Fruit fly (Drosophila melanogaster) Kc167 (cell line): ENCODE data around the gene emb.

ENCODE experiments used
- Myc ChIP-seq: fragments of >200 bp; optimal IDR thresholded peaks from 2 replicates; lab custom pipeline; 2017; ENCODE audit warnings: missing external identifiers
- Sin3A ChIP-seq: fragments of >200 bp; optimal IDR thresholded peaks from 2 replicates; lab custom pipeline; 2018; ENCODE audit warnings: missing external identifiers
- h ChIP-seq: fragments of >200 bp; optimal IDR thresholded peaks from 3 replicates; lab custom pipeline; 2018; ENCODE audit warnings: missing external identifiers
- insv ChIP-seq: fragments of >200 bp; optimal IDR thresholded peaks from 3 replicates; lab custom pipeline; 2018; ENCODE audit warnings: missing external identifiers
- psq ChIP-seq: fragments of >200 bp; optimal IDR thresholded peaks from 2 replicates; lab custom pipeline; 2017; ENCODE audit warnings: missing external identifiers
- ttk ChIP-seq: sonication (Bioruptor generic); optimal IDR thresholded peaks from 2 replicates; lab custom pipeline; 2017; ENCODE audit warnings: missing external identifiers

The emb gene

DNA sequence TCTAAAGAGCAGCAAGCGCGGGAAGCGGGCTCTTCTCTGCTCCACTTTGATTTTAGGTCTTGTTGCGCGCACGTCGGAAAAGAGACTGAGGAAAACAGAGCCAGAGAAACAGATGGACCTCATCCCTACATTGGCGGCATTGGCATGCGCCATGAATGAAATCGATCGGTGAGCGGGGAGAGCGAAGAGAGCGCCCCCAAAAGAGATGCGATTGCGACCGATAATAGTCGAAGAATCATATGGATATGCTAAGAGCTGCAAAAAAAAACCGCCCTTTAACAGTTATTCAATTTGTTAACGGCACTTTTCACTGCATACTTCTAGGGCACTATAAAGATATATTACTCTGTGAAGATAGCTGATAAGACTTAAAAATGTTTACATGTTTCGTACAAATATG lies 30.1 kb downstream of the emb start, which contains the start of gene grk:
Gene grk (minus strand): TSS at position 87 of the 400 bp plus-strand sequence.
- TF ChIP-seq psq (no peak), insv (lab: Kevin White, UChicago) (no peak), Sin3A (no peak), h (lab: Kevin White, UChicago) (no peak), Myc (lab: Kevin White, UChicago) (no peak), ttk (no peak)

DNA sequence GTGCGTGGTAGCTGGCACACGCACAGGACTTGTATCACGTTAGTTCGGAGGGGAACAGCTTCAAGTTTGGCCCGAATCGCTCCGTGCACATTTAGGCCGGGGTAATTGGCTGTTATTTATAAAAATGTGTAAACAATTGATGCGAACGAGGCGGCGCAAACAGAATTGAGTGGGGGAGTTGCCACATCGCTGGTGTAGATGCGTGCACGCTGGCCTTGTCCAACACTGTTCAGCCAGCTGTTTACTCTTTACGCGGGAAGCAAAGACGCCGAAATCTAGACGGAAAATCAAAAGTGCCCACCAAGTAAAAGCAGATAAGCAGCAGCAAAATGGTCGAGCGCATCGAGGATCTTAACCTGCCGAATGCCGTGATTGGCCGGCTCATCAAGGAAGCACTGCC lies 33.8 kb downstream of the emb start, which contains the start of the genes D12 and Chrac-14:
Gene D12 (minus strand): TSS at position 190 of the 400 bp plus-strand sequence.
Gene Chrac-14 (plus strand): TSS at position 230 of the 400 bp plus-strand sequence.
- no peak for TF ChIP-seq ttk
- TF ChIP-seq Myc (lab: Kevin White, UChicago): no peak
- TF ChIP-seq h (lab: Kevin White, UChicago): no peak
- no peak for TF ChIP-seq psq
- no peak for TF ChIP-seq Sin3A
- no peak for TF ChIP-seq insv (lab: Kevin White, UChicago)

DNA sequence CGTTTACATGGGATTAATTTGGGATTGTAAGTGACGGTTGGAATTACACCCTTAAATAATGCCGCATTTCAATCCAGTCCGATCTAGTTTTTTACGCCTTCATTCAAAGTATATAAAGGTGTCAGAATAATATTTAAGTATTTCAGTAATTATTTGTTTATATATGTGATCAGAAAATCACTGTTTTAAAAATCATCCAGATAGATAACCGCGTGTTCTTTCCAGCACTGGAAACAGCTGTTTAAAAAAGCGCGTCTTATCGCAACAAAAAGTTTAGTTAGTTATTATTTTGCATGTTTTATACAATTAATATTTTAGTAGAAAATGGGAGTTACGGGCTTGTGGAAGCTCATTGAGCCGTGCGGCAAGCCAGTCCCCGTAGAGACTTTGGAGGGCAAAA lies 34.7 kb downstream of the emb start, which contains the start of gene mus201:
Gene mus201 (plus strand): TSS at position 118 of the 400 bp plus-strand sequence.
- TF ChIP-seq Myc (lab: Kevin White, UChicago) (no peak), Sin3A (no peak), h (lab: Kevin White, UChicago) (no peak), ttk (no peak), insv (lab: Kevin White, UChicago) (no peak), psq (no peak)

DNA sequence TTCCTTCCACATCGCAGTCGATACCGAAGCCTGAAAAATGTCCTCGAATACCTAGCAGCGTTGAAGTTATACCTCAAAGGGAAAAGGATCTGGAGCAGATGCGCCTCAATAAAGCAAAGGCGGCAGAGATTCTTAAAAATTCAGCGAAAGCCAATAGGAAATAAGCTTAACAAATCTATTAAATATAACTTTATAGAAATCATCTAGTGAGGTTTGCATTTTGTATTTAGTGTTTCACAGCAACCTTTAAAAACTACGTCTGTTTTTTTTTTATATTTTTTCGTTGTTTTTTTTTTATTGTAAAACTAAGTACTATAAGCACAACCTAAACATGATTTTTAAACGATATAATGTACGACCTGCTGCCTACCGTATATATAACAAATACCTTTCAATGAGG lies 38.8 kb downstream of the emb start, which contains the start of gene CG31897:
Gene CG31897 (plus strand): TSS at position 301 of the 400 bp plus-strand sequence.
- TF ChIP-seq psq: no peak
- TF ChIP-seq Sin3A: no peak
- no peak for TF ChIP-seq h (lab: Kevin White, UChicago)
- no peak for TF ChIP-seq ttk
- TF ChIP-seq insv (lab: Kevin White, UChicago): no peak
- TF ChIP-seq Myc (lab: Kevin White, UChicago): no peak

DNA sequence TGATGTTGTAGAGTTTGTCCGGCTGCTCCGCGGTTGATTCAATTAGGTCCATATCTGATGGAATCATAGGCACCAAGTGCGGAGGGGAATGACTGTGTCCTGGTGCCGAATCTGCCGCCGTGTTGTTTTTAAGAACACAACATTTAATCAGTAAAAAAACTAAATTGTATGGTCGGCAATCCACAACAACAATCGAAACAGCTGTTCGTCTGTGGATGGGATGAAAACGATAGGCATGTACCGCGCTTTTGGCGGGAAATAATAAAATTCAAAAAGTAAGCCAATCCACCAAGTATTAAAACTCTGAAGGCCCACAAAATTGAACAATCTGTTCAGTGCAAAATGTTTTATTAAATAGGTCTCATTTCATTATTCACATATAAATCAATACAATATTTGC lies 46.0 kb downstream of the emb start, which contains the start of gene Aasdh:
Gene Aasdh (minus strand): TSS at position 219 of the 400 bp plus-strand sequence.
- TF ChIP-seq h (lab: Kevin White, UChicago) (no peak), psq (no peak), ttk (no peak), insv (lab: Kevin White, UChicago) (no peak), Myc (lab: Kevin White, UChicago) (no peak), Sin3A (no peak)

DNA sequence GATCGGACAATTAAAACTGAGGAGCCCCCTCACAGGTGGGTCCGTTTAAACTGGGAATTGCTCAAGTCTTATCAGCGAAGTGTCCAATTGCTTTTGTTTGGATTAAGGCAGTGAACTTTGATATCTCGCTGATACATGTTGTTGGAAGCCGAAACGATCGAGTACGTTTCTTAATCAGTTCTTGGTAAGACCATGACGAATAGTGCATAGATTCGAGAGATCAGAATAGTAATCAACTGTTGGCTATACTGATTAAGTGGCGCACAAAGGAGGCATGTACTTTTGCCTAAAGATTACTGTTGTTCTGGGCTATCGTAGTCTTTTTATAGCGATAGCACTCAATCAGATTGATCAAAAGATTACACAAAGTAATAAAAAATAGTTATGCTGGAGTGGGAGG lies 48.1 kb downstream of the emb start:
- no peak for TF ChIP-seq psq
- no peak for TF ChIP-seq Myc (lab: Kevin White, UChicago)
- no peak for TF ChIP-seq h (lab: Kevin White, UChicago)
- no peak for TF ChIP-seq ttk
- no peak for TF ChIP-seq Sin3A
- TF ChIP-seq insv (lab: Kevin White, UChicago): no peak
